Worm (Caenorhabditis elegans): ENCODE results near the gene prdx-2.

- TF ChIP-seq T23F11.4 (GFP tag; optimal IDR thresholded peaks at IDR 0.05), result no peak
- TF ChIP-seq pha-4 (tag; optimal IDR thresholded peaks at IDR 0.05), result no peak
- TF ChIP-seq madf-2 (tag; optimal IDR thresholded peaks at IDR 0.05), result no peak
- TF ChIP-seq ceh-2 (tag; optimal IDR thresholded peaks at IDR 0.05), result no peak
- TF ChIP-seq C38D4.7 (GFP tag; optimal IDR thresholded peaks at IDR 0.05), result no peak
- TF ChIP-seq unc-42 (tag; optimal IDR thresholded peaks at IDR 0.05), result no peak
- no peak for TF ChIP-seq ama-1 (optimal IDR thresholded peaks at IDR 0.05)
- no peak for TF ChIP-seq F13H6.1 (tag; optimal IDR thresholded peaks at IDR 0.05)
- no peak for TF ChIP-seq nfya-1 (tag; optimal IDR thresholded peaks at IDR 0.05)
Observed at ce11 chrII:5338301-5338700, 39.7 kb upstream of the prdx-2 start.

Data from whole organism, late embryonic.